Worm (Caenorhabditis elegans): ENCODE results near the gene srm-6.
A peak's percentile ranks its signal among the peaks of the same experiment; 100 is the strongest.

Gene srm-6

ce11 chrV:14355738-14356368 is 19.1 kb downstream of the srm-6 start, which contains the start of gene cyn-1:
Gene cyn-1 (plus strand): TSS chrV:14356076.
- TF ChIP-seq nhr-23 (tag; optimal IDR thresholded peaks at IDR 0.05) (no peak), nhr-6 (tag; optimal IDR thresholded peaks at IDR 0.05) (no peak), unc-55 (GFP tag; optimal IDR thresholded peaks at IDR 0.05) (peak; percentile 88), dmd-4 (tag; optimal IDR thresholded peaks at IDR 0.05) (no peak), aly-2 (tag; optimal IDR thresholded peaks at IDR 0.05) (no peak), elt-3 (tag; optimal IDR thresholded peaks at IDR 0.05) (no peak), unc-39 (tag; optimal IDR thresholded peaks at IDR 0.05) (no peak), ztf-11 (tag; optimal IDR thresholded peaks at IDR 0.05) (no peak), ama-1 (optimal IDR thresholded peaks at IDR 0.05) (peak; percentile 78), nhr-11 (tag; optimal IDR thresholded peaks at IDR 0.05) (no peak), nhr-10 (tag; optimal IDR thresholded peaks at IDR 0.05) (no peak), unc-62 (GFP tag; optimal IDR thresholded peaks at IDR 0.05) (no peak), skn-1 (tag; optimal IDR thresholded peaks at IDR 0.05) (no peak), lsy-2 (tag; optimal IDR thresholded peaks at IDR 0.05) (peak; percentile 81 to 93), ZK546.5 (tag; optimal IDR thresholded peaks at IDR 0.05) (no peak), ztf-4 (tag; optimal IDR thresholded peaks at IDR 0.05) (no peak), lin-11 (tag; optimal IDR thresholded peaks at IDR 0.05) (peak; percentile 15), alr-1 (tag; optimal IDR thresholded peaks at IDR 0.05) (no peak), nhr-129 (tag; optimal IDR thresholded peaks at IDR 0.05) (peak; percentile 69), nhr-21 (tag; optimal IDR thresholded peaks at IDR 0.05) (peak; percentile 73), nhr-25 (tag; optimal IDR thresholded peaks at IDR 0.05) (peak; percentile 87), nhr-237 (tag; optimal IDR thresholded peaks at IDR 0.05) (no peak), F13H6.1 (tag; optimal IDR thresholded peaks at IDR 0.05) (peak; percentile 80), crh-2 (tag; optimal IDR thresholded peaks at IDR 0.05) (peak; percentile 80), gmeb-1 (tag; optimal IDR thresholded peaks at IDR 0.05) (peak; percentile 98), snpc-4 (tag; optimal IDR thresholded peaks at IDR 0.05) (peak; percentile 82), ceh-16 (tag; optimal IDR thresholded peaks at IDR 0.05) (peak; percentile 32), mab-5 (tag; optimal IDR thresholded peaks at IDR 0.05) (peak; percentile 60), blmp-1 (tag; optimal IDR thresholded peaks at IDR 0.05; ENCODE audit: insufficient read depth) (no peak), R02D3.7 (tag; optimal IDR thresholded peaks at IDR 0.05) (peak; percentile 49), nhr-12 (tag; optimal IDR thresholded peaks at IDR 0.05) (no peak), lin-13 (GFP tag; optimal IDR thresholded peaks at IDR 0.05) (peak; percentile 81), mbf-1 (tag; optimal IDR thresholded peaks at IDR 0.05) (no peak), ztf-1 (GFP tag; conservative IDR thresholded peaks at IDR 0.05) (no peak), sma-3 (GFP tag; optimal IDR thresholded peaks at IDR 0.05) (peak; percentile 80), C34F6.9 (tag; optimal IDR thresholded peaks at IDR 0.05) (peak; percentile 92), nhr-77 (tag; optimal IDR thresholded peaks at IDR 0.05) (no peak), sem-4 (tag; optimal IDR thresholded peaks at IDR 0.05) (peak; percentile 52), Y55F3AM.14 (GFP tag; optimal IDR thresholded peaks at IDR 0.05) (no peak), sma-9 (GFP tag; optimal IDR thresholded peaks at IDR 0.05) (peak; percentile 86), sma-9 (tag; optimal IDR thresholded peaks at IDR 0.05) (no peak), elt-1 (tag; optimal IDR thresholded peaks at IDR 0.05) (no peak), zag-1 (tag; optimal IDR thresholded peaks at IDR 0.05) (no peak), egl-27 (tag; optimal IDR thresholded peaks at IDR 0.05) (peak; percentile 46), mdl-1 (tag; optimal IDR thresholded peaks at IDR 0.05) (peak in 1 of 2 experiments; percentile 26), fos-1 (tag; optimal IDR thresholded peaks at IDR 0.05) (peak; percentile 48)

- TF ChIP-seq snpc-4 (tag; optimal IDR thresholded peaks at IDR 0.05) (peak; percentile 89), dmd-4 (tag; optimal IDR thresholded peaks at IDR 0.05) (no peak), mab-5 (tag; optimal IDR thresholded peaks at IDR 0.05) (no peak), C34F6.9 (tag; optimal IDR thresholded peaks at IDR 0.05) (no peak)
These were observed 21.8 kb downstream of the srm-6 start, which contains the start of gene Y49A3A.4 for ce11 chrV:14358577-14358976. Gene Y49A3A.4 (minus strand): TSS chrV:14358890.

Data from whole organism, L2 larva.